Worm (Caenorhabditis elegans) whole organism, L2 larva: ENCODE results near the gene C10G8.3.

ENCODE experiments used
- C34F6.9 ChIP-seq: fragments of 150-350 bp; optimal IDR thresholded peaks from 2 replicates; lab custom pipeline; 2014; ENCODE audit warnings: missing biosample characterization, missing genetic modification characterization
- F13H6.1 ChIP-seq: sonication (generic microtip); optimal IDR thresholded peaks from 2 replicates; lab custom pipeline; 2016; ENCODE audit warnings: missing genetic modification characterization, missing compliant biosample characterization
- R02D3.7 ChIP-seq: fragments of 150-350 bp; optimal IDR thresholded peaks from 2 replicates; lab custom pipeline; 2014; ENCODE audit warnings: missing biosample characterization, missing genetic modification characterization
- blmp-1 ChIP-seq: sonication (generic microtip); optimal IDR thresholded peaks from 2 replicates; lab custom pipeline; 2017; ENCODE audit warnings: missing genetic modification characterization, mild to moderate bottlenecking, missing compliant biosample characterization, antibody characterized with exemption, moderate library complexity; ENCODE audit not compliant: insufficient read depth
- ceh-16 ChIP-seq: fragments of 150-350 bp; optimal IDR thresholded peaks from 2 replicates; lab custom pipeline; 2014; ENCODE audit warnings: missing biosample characterization, missing genetic modification characterization
- crh-2 ChIP-seq: sonication (generic microtip); optimal IDR thresholded peaks from 2 replicates; lab custom pipeline; 2017; ENCODE audit warnings: missing biosample characterization, missing genetic modification characterization
- dmd-4 ChIP-seq: sonication (generic microtip); optimal IDR thresholded peaks from 2 replicates; lab custom pipeline; 2017; ENCODE audit warnings: missing biosample characterization, missing genetic modification characterization
- egl-27 ChIP-seq: sonication (generic microtip); optimal IDR thresholded peaks from 3 replicates; lab custom pipeline; 2017; ENCODE audit warnings: missing biosample characterization, missing genetic modification reagents, missing genetic modification characterization
- fos-1 ChIP-seq: fragments of 150-350 bp; optimal IDR thresholded peaks from 2 replicates; lab custom pipeline; 2014; ENCODE audit warnings: missing biosample characterization, missing genetic modification characterization
- gmeb-1 ChIP-seq: fragments of 150-350 bp; optimal IDR thresholded peaks from 2 replicates; lab custom pipeline; 2014; ENCODE audit warnings: missing biosample characterization, missing genetic modification characterization
- lin-13 ChIP-seq: fragments of 150-350 bp; optimal IDR thresholded peaks from 2 replicates; lab custom pipeline; 2014; ENCODE audit warnings: missing biosample characterization, missing genetic modification reagents, missing genetic modification characterization
- lin-39 ChIP-seq: fragments of 150-350 bp; optimal IDR thresholded peaks from 2 replicates; lab custom pipeline; 2014; ENCODE audit warnings: missing biosample characterization, missing genetic modification reagents, missing genetic modification characterization
- lsy-2 ChIP-seq, 2 experiments: fragments of 150-350 bp in 1 of 2; sonication (generic microtip) in 1 of 2; optimal IDR thresholded peaks; 2 replicates each; lab custom pipeline; 2014 to 2017; ENCODE audit warnings: missing biosample characterization in 2 of 2, missing genetic modification characterization in 2 of 2
- mab-5 ChIP-seq: fragments of 150-350 bp; optimal IDR thresholded peaks from 2 replicates; lab custom pipeline; 2014; ENCODE audit warnings: missing biosample characterization, missing genetic modification characterization
- nhr-10 ChIP-seq: sonication (generic microtip); optimal IDR thresholded peaks from 2 replicates; lab custom pipeline; 2017; ENCODE audit warnings: missing biosample characterization, missing genetic modification characterization
- nhr-11 ChIP-seq: fragments of 150-350 bp; optimal IDR thresholded peaks from 2 replicates; lab custom pipeline; 2014; ENCODE audit warnings: missing biosample characterization, missing genetic modification characterization
- nhr-12 ChIP-seq: fragments of 150-350 bp; optimal IDR thresholded peaks from 2 replicates; lab custom pipeline; 2014; ENCODE audit warnings: missing biosample characterization, missing genetic modification characterization
- nhr-129 ChIP-seq: fragments of 150-350 bp; optimal IDR thresholded peaks from 2 replicates; lab custom pipeline; 2014; ENCODE audit warnings: missing biosample characterization, missing genetic modification characterization
- nhr-21 ChIP-seq: fragments of 150-350 bp; optimal IDR thresholded peaks from 2 replicates; lab custom pipeline; 2014; ENCODE audit warnings: missing biosample characterization, missing genetic modification characterization
- nhr-25 ChIP-seq: fragments of 150-350 bp; sonication (generic microtip); optimal IDR thresholded peaks from 3 replicates; lab custom pipeline; 2014; ENCODE audit warnings: missing biosample characterization, missing genetic modification characterization
- nhr-77 ChIP-seq: fragments of 150-350 bp; optimal IDR thresholded peaks from 2 replicates; lab custom pipeline; 2014; ENCODE audit warnings: missing biosample characterization, missing genetic modification characterization
- sem-4 ChIP-seq: fragments of 150-350 bp; optimal IDR thresholded peaks from 2 replicates; lab custom pipeline; 2014; ENCODE audit warnings: missing biosample characterization, missing genetic modification reagents, missing genetic modification characterization
- skn-1 ChIP-seq: sonication (generic microtip); optimal IDR thresholded peaks from 2 replicates; lab custom pipeline; 2017; ENCODE audit warnings: missing biosample characterization, missing genetic modification characterization
- sma-3 ChIP-seq: sonication (generic microtip); optimal IDR thresholded peaks from 2 replicates; lab custom pipeline; 2016; ENCODE audit warnings: missing genetic modification reagents, missing genetic modification characterization, missing compliant biosample characterization
- sma-9 ChIP-seq, 2 experiments: fragments of 150-350 bp in 1 of 2; sonication (generic microtip) in 1 of 2; optimal IDR thresholded peaks; 2 replicates each; lab custom pipeline; 2014 to 2016; ENCODE audit warnings: missing genetic modification characterization in 2 of 2, mild to moderate bottlenecking in 1 of 2, missing biosample characterization in 1 of 2, missing compliant biosample characterization in 1 of 2, missing genetic modification reagents in 1 of 2, moderate library complexity in 1 of 2
- unc-55 ChIP-seq: fragments of 150-350 bp; sonication (generic microtip); optimal IDR thresholded peaks from 3 replicates; lab custom pipeline; 2014; ENCODE audit warnings: missing biosample characterization, missing genetic modification reagents, missing genetic modification characterization
- unc-62 ChIP-seq: fragments of 150-350 bp; optimal IDR thresholded peaks from 2 replicates; lab custom pipeline; 2014; ENCODE audit warnings: missing biosample characterization, missing genetic modification reagents, missing genetic modification characterization
- zag-1 ChIP-seq: fragments of 150-350 bp; optimal IDR thresholded peaks from 2 replicates; lab custom pipeline; 2014; ENCODE audit warnings: missing biosample characterization, missing genetic modification characterization
- ztf-11 ChIP-seq: sonication (generic microtip); optimal IDR thresholded peaks from 2 replicates; lab custom pipeline; 2017; ENCODE audit warnings: missing biosample characterization, missing genetic modification characterization
- ztf-4 ChIP-seq: fragments of 150-350 bp; optimal IDR thresholded peaks from 2 replicates; lab custom pipeline; 2014; ENCODE audit warnings: missing biosample characterization, missing genetic modification characterization

C10G8.3 gene

DNA sequence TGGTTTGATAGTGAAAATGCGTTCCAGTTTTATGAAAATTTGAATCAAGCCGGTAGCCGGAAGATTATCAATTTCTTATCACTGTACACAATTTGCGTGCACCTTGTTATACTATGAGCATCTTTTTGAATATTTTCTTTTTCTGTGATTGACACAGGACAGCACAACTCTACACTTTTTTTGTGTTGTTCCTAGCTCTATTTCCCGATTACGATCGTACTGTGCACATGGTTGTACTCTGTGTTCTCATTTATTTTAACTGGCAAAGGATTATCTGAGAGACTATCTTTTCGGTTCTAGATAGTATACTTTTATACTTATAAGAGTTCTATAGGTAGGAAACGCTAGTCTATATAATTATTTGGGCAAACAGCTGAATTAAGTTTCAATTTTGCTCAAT lies 40.5 kb upstream of the C10G8.3 start:
- TF ChIP-seq nhr-25: no peak
- TF ChIP-seq sma-9 (GFP tag; optimal IDR thresholded peaks at IDR 0.05; lab: Kevin White, UChicago): peak; percentile 6
- TF ChIP-seq sma-9 (tag; optimal IDR thresholded peaks at IDR 0.05; lab: Kevin White, UChicago): no peak
- TF ChIP-seq nhr-129 (tag; lab: Kevin White, UChicago): no peak
- no peak for TF ChIP-seq C34F6.9
- TF ChIP-seq lsy-2 (tag; optimal IDR thresholded peaks at IDR 0.05; lab: Kevin White, UChicago): no peak
- TF ChIP-seq R02D3.7 (tag; lab: Kevin White, UChicago): no peak

- TF ChIP-seq F13H6.1 (tag; lab: Kevin White, UChicago) (peak; percentile 16), nhr-12 (tag; lab: Kevin White, UChicago) (no peak), dmd-4 (tag; lab: Kevin White, UChicago) (no peak), gmeb-1 (peak; percentile 28), skn-1 (tag; lab: Kevin White, UChicago) (peak; percentile 31), lsy-2 (tag; optimal IDR thresholded peaks at IDR 0.05; lab: Kevin White, UChicago) (peak in 1 of 2 experiments; percentile 9), zag-1 (tag; lab: Kevin White, UChicago) (no peak), nhr-21 (tag; lab: Kevin White, UChicago) (peak; percentile 28), sma-9 (GFP tag; optimal IDR thresholded peaks at IDR 0.05; lab: Kevin White, UChicago) (peak; percentile 86), sma-9 (tag; optimal IDR thresholded peaks at IDR 0.05; lab: Kevin White, UChicago) (peak; percentile 29), sma-3 (GFP tag; lab: Kevin White, UChicago) (peak; percentile 26), nhr-129 (tag; lab: Kevin White, UChicago) (peak; percentile 74)
Measured at ce11 chrV:5272619-5273074, 39.9 kb upstream of the C10G8.3 start.

- TF ChIP-seq lin-13 (GFP tag; lab: Kevin White, UChicago) (no peak), nhr-25 (no peak), sma-9 (GFP tag; optimal IDR thresholded peaks at IDR 0.05; lab: Kevin White, UChicago) (peak; percentile 65), sma-9 (tag; optimal IDR thresholded peaks at IDR 0.05; lab: Kevin White, UChicago) (no peak), lin-39 (tag; lab: Kevin White, UChicago) (no peak), unc-55 (no peak), nhr-77 (no peak), dmd-4 (tag; lab: Kevin White, UChicago) (no peak), gmeb-1 (no peak), fos-1 (tag; lab: Kevin White, UChicago) (peak; percentile 44)
Measured at ce11 chrV:5273241-5273640, 39.3 kb upstream of the C10G8.3 start.

DNA sequence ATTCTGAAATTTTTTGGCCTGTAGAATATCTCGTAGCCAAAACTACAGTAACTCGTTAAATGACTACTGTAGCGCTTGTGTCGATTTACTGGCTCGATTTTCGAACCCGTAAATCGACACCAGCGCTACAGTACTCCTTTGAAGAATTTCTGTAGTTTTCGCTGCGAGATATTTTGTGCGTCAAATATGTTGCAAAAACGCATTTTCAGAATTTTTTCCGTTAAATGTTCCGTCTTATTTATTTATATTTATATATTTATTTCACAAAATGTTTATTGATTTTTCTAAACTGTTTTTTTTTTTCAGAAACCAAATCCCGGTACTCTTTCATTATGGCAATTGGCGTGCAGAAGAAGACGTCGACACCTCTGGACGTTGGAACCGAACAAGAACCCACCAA lies 38.8 kb upstream of the C10G8.3 start, which contains the start of gene natc-2:
Gene natc-2 (plus strand): TSS at position 301 of the 400 bp plus-strand sequence.
- TF ChIP-seq F13H6.1 (tag; lab: Kevin White, UChicago) (no peak), zag-1 (tag; lab: Kevin White, UChicago) (no peak), unc-62 (GFP tag; lab: Kevin White, UChicago) (no peak), blmp-1 (tag; lab: Kevin White, UChicago) (no peak), nhr-21 (tag; lab: Kevin White, UChicago) (no peak), skn-1 (tag; lab: Kevin White, UChicago) (no peak), sem-4 (tag; lab: Kevin White, UChicago) (no peak), nhr-10 (tag; lab: Kevin White, UChicago) (no peak), nhr-12 (tag; lab: Kevin White, UChicago) (no peak), nhr-11 (no peak), sma-9 (GFP tag; optimal IDR thresholded peaks at IDR 0.05; lab: Kevin White, UChicago) (no peak), sma-9 (tag; optimal IDR thresholded peaks at IDR 0.05; lab: Kevin White, UChicago) (no peak), ztf-11 (no peak), gmeb-1 (no peak), ceh-16 (no peak)

DNA sequence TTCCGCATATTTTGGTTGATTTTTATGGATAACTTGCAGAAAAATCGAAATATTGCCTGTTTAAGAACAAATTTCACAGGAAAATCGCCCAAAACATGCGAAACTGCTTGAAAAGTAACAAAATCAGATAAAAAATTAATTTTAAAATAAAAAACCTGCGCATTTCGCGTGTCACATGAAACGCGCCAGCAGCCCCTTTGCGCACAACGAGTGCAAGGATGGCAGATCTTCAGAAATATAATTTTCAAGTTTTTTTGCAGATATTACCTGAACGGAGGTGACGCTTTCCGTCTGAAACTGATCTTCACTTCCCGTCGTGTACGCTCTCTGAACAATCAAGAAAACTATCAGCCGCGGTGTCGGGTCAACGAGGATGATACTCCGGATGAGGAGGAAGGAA lies 37.6 kb upstream of the C10G8.3 start:
- TF ChIP-seq mab-5 (tag; lab: Kevin White, UChicago) (peak; percentile 34), egl-27 (tag; lab: Kevin White, UChicago) (no peak), nhr-77 (no peak), sma-9 (GFP tag; optimal IDR thresholded peaks at IDR 0.05; lab: Kevin White, UChicago) (peak; percentile 41), sma-9 (tag; optimal IDR thresholded peaks at IDR 0.05; lab: Kevin White, UChicago) (no peak), sem-4 (tag; lab: Kevin White, UChicago) (peak; percentile 24), crh-2 (tag; lab: Kevin White, UChicago) (peak; percentile 38), gmeb-1 (peak; percentile 77), C34F6.9 (peak; percentile 58), unc-55 (peak; percentile 52), lin-13 (GFP tag; lab: Kevin White, UChicago) (peak; percentile 24), nhr-25 (peak; percentile 57), F13H6.1 (tag; lab: Kevin White, UChicago) (peak; percentile 53), ztf-4 (tag; lab: Kevin White, UChicago) (no peak), blmp-1 (tag; lab: Kevin White, UChicago) (no peak), lsy-2 (tag; optimal IDR thresholded peaks at IDR 0.05; lab: Kevin White, UChicago) (peak; percentile 59 to 70), fos-1 (tag; lab: Kevin White, UChicago) (peak; percentile 2)
